Fruit fly (Drosophila melanogaster) S2 (cell line): ENCODE measurements around the gene Lgr1.

Experiments used
- CG8478 ChIP-seq: fragments of >200 bp; optimal IDR thresholded peaks from 2 replicates; lab custom pipeline; 2018
- CTCF ChIP-seq, 2 experiments: fragments of >200 bp; optimal IDR thresholded peaks; 2 replicates each; lab custom pipeline; 2018

dm6 chr3R:17776952-17777407 lies 51.4 kb downstream of the Lgr1 start:
- TF ChIP-seq CTCF (optimal IDR thresholded peaks at IDR 0.05; lab: Kevin White, UChicago) (no peak), CG8478 (lab: Kevin White, UChicago) (no peak)
